Fruit fly (Drosophila melanogaster) whole organism, embryonic: ENCODE results near the gene dnc.

Experiments
- CG10274 ChIP-seq: fragments of 200-800 bp; sonication (Bioruptor generic); optimal IDR thresholded peaks from 3 replicates; lab custom pipeline; 2017; ENCODE audit warnings: missing biosample characterization, mild to moderate bottlenecking, missing genetic modification characterization
- CG12659 ChIP-seq: fragments of 200-800 bp; sonication (Bioruptor generic); optimal IDR thresholded peaks from 3 replicates; lab custom pipeline; 2017; ENCODE audit warnings: mild to moderate bottlenecking, missing biosample characterization, missing genetic modification reagents, missing genetic modification characterization
- CG1529 ChIP-seq: fragments of 200-800 bp; sonication (Bioruptor generic); optimal IDR thresholded peaks from 3 replicates; lab custom pipeline; 2018; ENCODE audit warnings: missing biosample characterization, missing genetic modification characterization
- CG16815 ChIP-seq: fragments of 200-800 bp; sonication (Bioruptor generic); optimal IDR thresholded peaks from 3 replicates; lab custom pipeline; 2017; ENCODE audit warnings: missing biosample characterization, mild to moderate bottlenecking, missing genetic modification characterization
- CG17568 ChIP-seq: fragments of 200-800 bp; sonication (Bioruptor generic); optimal IDR thresholded peaks from 2 replicates; lab custom pipeline; 2018; ENCODE audit warnings: missing biosample characterization, mild to moderate bottlenecking, missing genetic modification characterization, moderate library complexity
- CG43689 ChIP-seq: fragments of 200-800 bp; sonication (Bioruptor generic); IDR thresholded peaks from 2 replicates; pipeline ENCODE4 v1.3.6; 2022; ENCODE audit warnings: missing biosample characterization, missing genetic modification characterization
- CoRest ChIP-seq: fragments of 200-800 bp; sonication (Bioruptor generic); optimal IDR thresholded peaks from 3 replicates; lab custom pipeline; 2018; ENCODE audit warnings: missing biosample characterization, mild to moderate bottlenecking, missing genetic modification characterization, moderate library complexity
- HmgZ ChIP-seq: fragments of 200-800 bp; sonication (Bioruptor generic); optimal IDR thresholded peaks from 2 replicates; lab custom pipeline; 2018; ENCODE audit warnings: missing biosample characterization, mild to moderate bottlenecking, missing genetic modification characterization
- Pdp1 ChIP-seq, 2 experiments: fragments of 200-800 bp; sonication (Bioruptor generic); optimal IDR thresholded peaks; 3 replicates each; lab custom pipeline; 2016; ENCODE audit warnings: missing biosample characterization in 2 of 2, missing genetic modification characterization in 2 of 2, mild to moderate bottlenecking in 1 of 2, moderate library complexity in 1 of 2
- cad ChIP-seq: fragments of >200 bp; optimal IDR thresholded peaks from 2 replicates; lab custom pipeline; 2017; ENCODE audit warnings: missing biosample characterization, missing genetic modification characterization
- ftz-f1 ChIP-seq: fragments of 200-800 bp; sonication (Bioruptor generic); optimal IDR thresholded peaks from 2 replicates; lab custom pipeline; 2016; ENCODE audit warnings: missing biosample characterization, missing genetic modification characterization
- h ChIP-seq: fragments of >200 bp; optimal IDR thresholded peaks from 2 replicates; lab custom pipeline; 2017
- shn ChIP-seq: fragments of 200-800 bp; sonication (Bioruptor generic); optimal IDR thresholded peaks from 3 replicates; lab custom pipeline; 2016; ENCODE audit warnings: missing biosample characterization, missing genetic modification characterization

- TF ChIP-seq CoRest (tag; lab: Kevin White, UChicago) = peak; percentile 80
- peak; percentile 34 to 44 for TF ChIP-seq Pdp1 (GFP tag; optimal IDR thresholded peaks at IDR 0.05; lab: Kevin White, UChicago)
- no peak for TF ChIP-seq h (lab: Kevin White, UChicago)
- peak; percentile 57 for TF ChIP-seq CG17568 (GFP tag; lab: Kevin White, UChicago)
- TF ChIP-seq ftz-f1 (GFP tag; lab: Kevin White, UChicago) = no peak
- TF ChIP-seq CG16815 (GFP tag; lab: Kevin White, UChicago) = peak; percentile 73
- no peak for TF ChIP-seq cad (GFP tag; lab: Kevin White, UChicago)
- TF ChIP-seq CG10274 = peak; percentile 31
- TF ChIP-seq HmgZ (tag; lab: Kevin White, UChicago) = peak; percentile 10
- TF ChIP-seq CG1529 = peak; percentile 61
- TF ChIP-seq CG12659 = peak; percentile 63
- peak; percentile 49; the same call in 1 of the 2 replicates for TF ChIP-seq CG43689 (GFP tag; lab: Robert Waterston, UW)
- peak; percentile 14 for TF ChIP-seq shn (GFP tag; lab: Kevin White, UChicago)
Observed at dm6 chrX:3355180-3355579, 178.9 kb downstream of the dnc start.
